Fruit fly (Drosophila melanogaster) whole organism: Measurements from ENCODE around the gene Tbc1d8-9.

Experiments
- CG8478 ChIP-seq: fragments of >200 bp; optimal IDR thresholded peaks from 2 replicates; lab custom pipeline; 2018; ENCODE audit warnings: inconsistent platforms
- EcR ChIP-seq, 2 experiments: fragments of >200 bp; optimal IDR thresholded peaks; 2 replicates each; lab custom pipeline; 2017; ENCODE audit warnings: missing biosample characterization in 2 of 2, missing genetic modification characterization in 2 of 2, missing genetic modification reagents in 2 of 2
- pan ChIP-seq: fragments of >200 bp; optimal IDR thresholded peaks from 2 replicates; lab custom pipeline; 2017
- psq ChIP-seq: fragments of >200 bp; optimal IDR thresholded peaks from 2 replicates; lab custom pipeline; 2017
- usp ChIP-seq: fragments of >200 bp; optimal IDR thresholded peaks from 2 replicates; lab custom pipeline; 2017; ENCODE audit warnings: missing biosample characterization, missing genetic modification characterization, mixed read lengths

- TF ChIP-seq EcR (GFP tag; optimal IDR thresholded peaks at IDR 0.05; lab: Kevin White, UChicago) (no peak), usp (no peak), CG8478 (no peak), pan (lab: Kevin White, UChicago) (no peak), psq (no peak)
These were observed 924 bp downstream of the Tbc1d8-9 start for dm6 chr3L:21342592-21342991.
